Worm (Caenorhabditis elegans): ENCODE data around the gene pfk-1.2.

- no peak for TF ChIP-seq unc-62 (GFP tag; optimal IDR thresholded peaks at IDR 0.05)
- TF ChIP-seq lin-35 (GFP tag; optimal IDR thresholded peaks at IDR 0.05), result peak in 1 of 2 experiments; percentile 7
Observed at ce11 chrV:9526470-9526869, 5.1 kb upstream of the pfk-1.2 start, which contains the start of gene C50F4.1.
